Fruit fly (Drosophila melanogaster) whole organism, wandering third instar larva: ENCODE data around the gene Prosalpha6.

ENCODE experiments used
- Abd-B ChIP-seq: fragments of >200 bp; optimal IDR thresholded peaks from 2 replicates; lab custom pipeline; 2017; ENCODE audit warnings: missing biosample characterization, missing genetic modification characterization
- CG32264 ChIP-seq: fragments of 200-800 bp; sonication (Bioruptor generic); optimal IDR thresholded peaks from 2 replicates; lab custom pipeline; 2016; ENCODE audit warnings: missing biosample characterization, missing genetic modification characterization
- Dfd ChIP-seq: fragments of >200 bp; optimal IDR thresholded peaks from 2 replicates; lab custom pipeline; 2017; ENCODE audit warnings: missing biosample characterization, missing genetic modification characterization
- HLH106 ChIP-seq: fragments of 200-800 bp; optimal IDR thresholded peaks from 3 replicates; lab custom pipeline; 2019; ENCODE audit warnings: missing biosample characterization, mild to moderate bottlenecking, missing genetic modification characterization, moderate library complexity
- Hnf4 ChIP-seq: fragments of 200-800 bp; sonication (Bioruptor generic); optimal IDR thresholded peaks from 2 replicates; lab custom pipeline; 2016; ENCODE audit warnings: missing biosample characterization, mild to moderate bottlenecking, missing genetic modification characterization
- Hr83 ChIP-seq: fragments of 200-300 bp; sonication (Bioruptor generic); optimal IDR thresholded peaks from 2 replicates; lab custom pipeline; 2016; ENCODE audit warnings: missing biosample characterization, mild to moderate bottlenecking, missing genetic modification characterization, moderate library complexity; ENCODE audit not compliant: poor library complexity, severe bottlenecking
- Jra ChIP-seq: sonication (Bioruptor generic); optimal IDR thresholded peaks from 2 replicates; lab custom pipeline; 2016; ENCODE audit warnings: missing biosample characterization, missing genetic modification characterization
- Myc ChIP-seq: fragments of >200 bp; optimal IDR thresholded peaks from 2 replicates; lab custom pipeline; 2017
- OdsH ChIP-seq: fragments of 200-800 bp; sonication (Bioruptor generic); optimal IDR thresholded peaks from 2 replicates; lab custom pipeline; 2016; ENCODE audit warnings: missing biosample characterization, mild to moderate bottlenecking, missing genetic modification characterization
- Rel ChIP-seq, 2 experiments: fragments of 200-800 bp; sonication (Bioruptor generic) in 1 of 2; optimal IDR thresholded peaks; 2 replicates in 1 of 2; 3 replicates in 1 of 2; lab custom pipeline; 2016 to 2019; ENCODE audit warnings: mild to moderate bottlenecking in 2 of 2, missing biosample characterization in 2 of 2, missing genetic modification characterization in 2 of 2, moderate library complexity in 1 of 2
- Sp1 ChIP-seq: fragments of 200-800 bp; sonication (Bioruptor generic); optimal IDR thresholded peaks from 3 replicates; lab custom pipeline; 2019; ENCODE audit warnings: missing biosample characterization, mild to moderate bottlenecking, missing genetic modification characterization, moderate library complexity
- Vsx2 ChIP-seq: fragments of 200-300, 225-300 bp; sonication (Bioruptor generic); optimal IDR thresholded peaks from 2 replicates; lab custom pipeline; 2018; ENCODE audit warnings: missing biosample characterization, missing genetic modification characterization; ENCODE audit not compliant: partially characterized antibody
- br ChIP-seq: fragments of 200-800 bp; sonication (Bioruptor generic); optimal IDR thresholded peaks from 2 replicates; lab custom pipeline; 2016; ENCODE audit warnings: missing biosample characterization, missing genetic modification characterization
- brk ChIP-seq: fragments of 200-800 bp; sonication (Bioruptor generic); optimal IDR thresholded peaks from 2 replicates; lab custom pipeline; 2016; ENCODE audit warnings: missing biosample characterization, mild to moderate bottlenecking, missing genetic modification characterization
- dl ChIP-seq, 2 experiments: fragments of 175-275, 200-275 bp in 1 of 2; fragments of 200-275 bp in 1 of 2; sonication (Bioruptor generic); optimal IDR thresholded peaks; lab custom pipeline; 2018; ENCODE audit warnings: mild to moderate bottlenecking in 2 of 2, missing biosample characterization in 2 of 2, missing genetic modification characterization in 2 of 2, moderate library complexity in 2 of 2; ENCODE audit not compliant: partially characterized antibody in 2 of 2, insufficient read depth in 1 of 2
- dmrt93B ChIP-seq: fragments of 200-800 bp; sonication (Bioruptor generic); optimal IDR thresholded peaks from 2 replicates; lab custom pipeline; 2018; ENCODE audit warnings: missing biosample characterization, mild to moderate bottlenecking, missing genetic modification characterization
- ey ChIP-seq: fragments of 200-800 bp; sonication (Bioruptor generic); optimal IDR thresholded peaks from 2 replicates; lab custom pipeline; 2016; ENCODE audit warnings: missing biosample characterization, missing genetic modification characterization
- fru ChIP-seq: fragments of 200-800 bp; sonication (Bioruptor generic); optimal IDR thresholded peaks from 3 replicates; lab custom pipeline; 2016; ENCODE audit warnings: missing biosample characterization, mild to moderate bottlenecking, missing genetic modification characterization
- h ChIP-seq: fragments of 200-800 bp; sonication (Bioruptor generic); optimal IDR thresholded peaks from 3 replicates; lab custom pipeline; 2016; ENCODE audit warnings: missing biosample characterization, mild to moderate bottlenecking, missing genetic modification characterization
- jim ChIP-seq: fragments of 175-275, 200-325 bp; sonication (Bioruptor generic); optimal IDR thresholded peaks from 2 replicates; lab custom pipeline; 2016; ENCODE audit warnings: missing biosample characterization, mild to moderate bottlenecking, missing genetic modification characterization
- lola ChIP-seq: fragments of >200 bp; optimal IDR thresholded peaks from 2 replicates; lab custom pipeline; 2017; ENCODE audit warnings: missing biosample characterization, missing genetic modification characterization
- pan ChIP-seq: fragments of >200 bp; optimal IDR thresholded peaks from 2 replicates; lab custom pipeline; 2017
- psq ChIP-seq: fragments of 200-800 bp; sonication (Bioruptor generic); optimal IDR thresholded peaks from 3 replicates; lab custom pipeline; 2017; ENCODE audit warnings: missing biosample characterization, mild to moderate bottlenecking, missing genetic modification characterization, moderate library complexity
- rgr ChIP-seq: fragments of 200-800 bp; sonication (Bioruptor generic); optimal IDR thresholded peaks from 3 replicates; lab custom pipeline; 2016; ENCODE audit warnings: missing biosample characterization, mild to moderate bottlenecking, missing genetic modification characterization
- sage ChIP-seq: fragments of 200-800 bp; sonication (Bioruptor generic); optimal IDR thresholded peaks from 2 replicates; lab custom pipeline; 2016; ENCODE audit warnings: missing biosample characterization, mild to moderate bottlenecking, missing genetic modification characterization
- sv ChIP-seq: fragments of 200-800 bp; sonication (Bioruptor generic); optimal IDR thresholded peaks from 3 replicates; lab custom pipeline; 2016; ENCODE audit warnings: missing biosample characterization, missing genetic modification characterization
- usp ChIP-seq: fragments of >200 bp; optimal IDR thresholded peaks from 2 replicates; lab custom pipeline; 2017; ENCODE audit warnings: missing biosample characterization, missing genetic modification characterization
- woc ChIP-seq: sonication (Bioruptor generic); optimal IDR thresholded peaks from 2 replicates; lab custom pipeline; 2016; ENCODE audit warnings: missing biosample characterization, mild to moderate bottlenecking, missing genetic modification characterization

Prosalpha6 gene

DNA sequence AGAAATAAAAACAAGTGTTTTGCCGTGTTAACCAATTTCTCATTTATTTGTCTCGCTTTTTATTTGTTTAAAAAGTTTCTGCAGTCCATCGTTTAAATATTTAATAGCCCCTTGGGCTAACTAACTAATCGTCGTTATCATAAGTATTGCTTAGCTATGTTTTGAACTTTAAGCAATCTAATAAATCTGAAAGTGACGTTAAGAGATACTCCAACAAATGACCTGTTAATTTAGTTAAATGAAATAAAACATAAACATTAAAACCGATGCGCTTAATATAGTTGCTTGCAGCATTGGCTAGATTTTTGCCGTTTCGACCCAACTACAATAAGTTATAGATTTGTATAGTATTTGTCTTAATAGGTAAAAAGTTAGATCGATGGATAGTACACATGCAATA is 40.6 kb downstream of the Prosalpha6 start:
- TF ChIP-seq CG32264 (GFP tag; lab: Kevin White, UChicago) (no peak), Vsx2 (GFP tag; lab: Kevin White, UChicago) (no peak), sv (no peak), h (GFP tag; lab: Kevin White, UChicago) (no peak), Sp1 (GFP tag; lab: Kevin White, UChicago) (no peak), pan (no peak), Hnf4 (GFP tag; lab: Kevin White, UChicago) (no peak), br (GFP tag; lab: Kevin White, UChicago) (no peak), jim (GFP tag; lab: Kevin White, UChicago) (no peak), Abd-B (GFP tag; lab: Kevin White, UChicago) (no peak), ey (GFP tag; lab: Kevin White, UChicago) (no peak), dl (GFP tag; optimal IDR thresholded peaks at IDR 0.05; lab: Kevin White, UChicago; ENCODE audit: insufficient read depth in 1 of 2, partially characterized antibody in 2 of 2) (no peak), Jra (GFP tag; lab: Kevin White, UChicago) (no peak), OdsH (GFP tag; lab: Kevin White, UChicago) (no peak), psq (no peak)

dm6 chr2L:10263343-10263744 is 42.2 kb downstream of the Prosalpha6 start, which contains the start of gene Rsf1:
Gene Rsf1 (minus strand): TSS chr2L:10263554.
- TF ChIP-seq Rel (GFP tag; optimal IDR thresholded peaks at IDR 0.05; lab: Kevin White, UChicago) (no peak), Rel (tag; optimal IDR thresholded peaks at IDR 0.05; lab: Kevin White, UChicago) (peak; percentile 83), dl (GFP tag; optimal IDR thresholded peaks at IDR 0.05; lab: Kevin White, UChicago; ENCODE audit: insufficient read depth in 1 of 2, partially characterized antibody in 2 of 2) (peak in 1 of 2 experiments; percentile 22), OdsH (GFP tag; lab: Kevin White, UChicago) (no peak), pan (no peak)
- TF ChIP-seq, all 38 proteins: peak for 2

dm6 chr2L:10263830-10264634 is 42.9 kb downstream of the Prosalpha6 start, which contains the start of gene REPTOR-BP:
Gene REPTOR-BP (plus strand): TSS chr2L:10264125.
- TF ChIP-seq brk (GFP tag; lab: Kevin White, UChicago) (peak; percentile 67), sage (GFP tag; lab: Kevin White, UChicago) (peak; percentile 58), psq (peak; percentile 0), usp (GFP tag; lab: Kevin White, UChicago) (no peak), br (GFP tag; lab: Kevin White, UChicago) (no peak), Dfd (GFP tag; lab: Kevin White, UChicago) (no peak)

dm6 chr2L:10265129-10265528 is 44.0 kb downstream of the Prosalpha6 start, which contains the start of gene Mob3:
Gene Mob3 (plus strand): TSS chr2L:10265336.
- TF ChIP-seq Jra (GFP tag; lab: Kevin White, UChicago) (no peak), Hr83 (no peak), sage (GFP tag; lab: Kevin White, UChicago) (peak; percentile 56), woc (GFP tag; lab: Kevin White, UChicago) (peak; percentile 39), pan (no peak), Hnf4 (GFP tag; lab: Kevin White, UChicago) (peak; percentile 43)
- TF ChIP-seq, all 38 proteins: peak for 3

DNA sequence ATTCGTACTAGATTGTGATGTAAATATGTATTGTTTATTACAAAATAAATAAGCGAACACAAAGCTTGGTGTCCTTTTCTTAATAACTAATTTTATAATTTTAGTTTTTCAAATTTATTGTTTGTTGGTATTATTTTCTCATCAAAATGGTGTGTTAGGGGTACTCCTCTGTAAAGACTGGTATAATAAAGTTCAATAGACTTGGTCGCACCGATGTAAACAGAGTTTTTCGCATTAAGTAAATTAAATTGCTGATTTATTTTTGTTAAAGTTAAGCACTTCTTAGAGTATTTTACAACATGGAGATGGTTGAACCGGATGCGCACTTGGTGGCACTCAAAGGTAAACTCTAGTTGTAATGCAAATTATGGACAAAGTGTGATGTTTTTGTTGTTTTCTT is 45.4 kb downstream of the Prosalpha6 start, which contains the start of gene CG4953:
Gene CG4953 (plus strand): TSS at position 193 of the 400 bp plus-strand sequence.
- TF ChIP-seq Jra (GFP tag; lab: Kevin White, UChicago) (no peak), jim (GFP tag; lab: Kevin White, UChicago) (no peak), HLH106 (tag; lab: Kevin White, UChicago) (no peak), br (GFP tag; lab: Kevin White, UChicago) (no peak), Hnf4 (GFP tag; lab: Kevin White, UChicago) (no peak), rgr (GFP tag; lab: Kevin White, UChicago) (no peak), woc (GFP tag; lab: Kevin White, UChicago) (no peak), fru (no peak), sage (GFP tag; lab: Kevin White, UChicago) (no peak), Myc (lab: Kevin White, UChicago) (no peak), CG32264 (GFP tag; lab: Kevin White, UChicago) (no peak), dmrt93B (no peak), Hr83 (no peak), lola (GFP tag; lab: Kevin White, UChicago) (no peak)
- TF ChIP-seq, all 38 proteins: peak for 0
